Worm (Caenorhabditis elegans) whole organism, L2 larva: ENCODE results near the gene F16H6.8.

ENCODE experiments used
- aly-2 ChIP-seq: fragments of 150-350 bp; optimal IDR thresholded peaks from 2 replicates; lab custom pipeline; 2014; ENCODE audit warnings: missing biosample characterization, missing genetic modification characterization
- ama-1 ChIP-seq: fragments of 150-350 bp; optimal IDR thresholded peaks from 2 replicates; lab custom pipeline; 2018; ENCODE audit warnings: inconsistent platforms
- blmp-1 ChIP-seq: sonication (generic microtip); optimal IDR thresholded peaks from 2 replicates; lab custom pipeline; 2017; ENCODE audit warnings: missing genetic modification characterization, mild to moderate bottlenecking, missing compliant biosample characterization, antibody characterized with exemption, moderate library complexity; ENCODE audit not compliant: insufficient read depth
- elt-1 ChIP-seq: fragments of 150-350 bp; optimal IDR thresholded peaks from 2 replicates; lab custom pipeline; 2014; ENCODE audit warnings: missing biosample characterization, missing genetic modification characterization
- fos-1 ChIP-seq: fragments of 150-350 bp; optimal IDR thresholded peaks from 2 replicates; lab custom pipeline; 2014; ENCODE audit warnings: missing biosample characterization, missing genetic modification characterization
- lin-13 ChIP-seq: fragments of 150-350 bp; optimal IDR thresholded peaks from 2 replicates; lab custom pipeline; 2014; ENCODE audit warnings: missing biosample characterization, missing genetic modification reagents, missing genetic modification characterization
- nhr-10 ChIP-seq: sonication (generic microtip); optimal IDR thresholded peaks from 2 replicates; lab custom pipeline; 2017; ENCODE audit warnings: missing biosample characterization, missing genetic modification characterization
- nhr-23 ChIP-seq: fragments of 150-350 bp; optimal IDR thresholded peaks from 2 replicates; lab custom pipeline; 2014; ENCODE audit warnings: missing biosample characterization, missing genetic modification reagents, missing genetic modification characterization
- unc-62 ChIP-seq: fragments of 150-350 bp; optimal IDR thresholded peaks from 2 replicates; lab custom pipeline; 2014; ENCODE audit warnings: missing biosample characterization, missing genetic modification reagents, missing genetic modification characterization
- ztf-11 ChIP-seq: sonication (generic microtip); optimal IDR thresholded peaks from 2 replicates; lab custom pipeline; 2017; ENCODE audit warnings: missing biosample characterization, missing genetic modification characterization
- ztf-4 ChIP-seq: fragments of 150-350 bp; optimal IDR thresholded peaks from 2 replicates; lab custom pipeline; 2014; ENCODE audit warnings: missing biosample characterization, missing genetic modification characterization

DNA sequence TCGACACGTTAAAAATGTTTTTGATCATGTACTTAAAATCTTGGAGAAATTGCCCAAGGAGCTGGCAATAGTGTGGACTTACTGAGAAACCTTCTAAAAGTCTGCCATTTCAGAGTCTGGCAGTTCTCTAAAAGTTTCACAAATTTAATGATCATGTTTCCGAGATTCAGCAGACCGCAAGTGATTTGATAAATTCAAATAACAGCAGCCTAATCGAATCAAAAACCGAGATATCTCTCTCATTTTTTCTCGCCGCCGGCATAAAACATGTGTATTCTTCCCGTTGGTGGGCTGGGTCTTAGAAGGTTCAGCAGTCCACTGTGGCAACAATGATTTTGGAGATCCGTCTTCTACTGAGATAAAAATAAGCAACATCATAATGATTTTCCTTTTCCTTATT, 26.9 kb downstream of the F16H6.8 start, which contains the start of gene clec-246:
- no peak for TF ChIP-seq ztf-11 (tag; lab: Kevin White, UChicago)
- no peak for TF ChIP-seq nhr-23 (tag; lab: Kevin White, UChicago)
- no peak for TF ChIP-seq fos-1 (tag; lab: Kevin White, UChicago)
- no peak for TF ChIP-seq nhr-10 (tag; lab: Kevin White, UChicago)
- no peak for TF ChIP-seq ama-1
- TF ChIP-seq elt-1 (tag; lab: Kevin White, UChicago): no peak
- no peak for TF ChIP-seq lin-13
- no peak for TF ChIP-seq ztf-4 (tag; lab: Kevin White, UChicago)
- TF ChIP-seq blmp-1 (tag; lab: Kevin White, UChicago): no peak
- TF ChIP-seq unc-62 (GFP tag; lab: Kevin White, UChicago): no peak
- TF ChIP-seq aly-2 (tag; lab: Kevin White, UChicago): no peak
